Fruit fly (Drosophila melanogaster) whole organism, pupa: ENCODE data around the gene CG10232.

Source experiments
- CG10348 ChIP-seq: fragments of 200-800 bp; sonication (Bioruptor generic); IDR thresholded peaks from 2 replicates; pipeline ENCODE4 v1.3.6; 2022; ENCODE audit warnings: missing biosample characterization, missing genetic modification characterization
- CG13204 ChIP-seq: fragments of 200-800 bp; sonication (Bioruptor generic); optimal IDR thresholded peaks from 2 replicates; lab custom pipeline; 2018; ENCODE audit warnings: missing biosample characterization, mild to moderate bottlenecking, missing genetic modification characterization, moderate library complexity
- CG14655 ChIP-seq: fragments of 200-800 bp; sonication (Bioruptor generic); optimal IDR thresholded peaks from 3 replicates; lab custom pipeline; 2017; ENCODE audit warnings: mild to moderate bottlenecking, missing biosample characterization, missing genetic modification reagents, missing genetic modification characterization
- CG15710 ChIP-seq: fragments of 200-800 bp; sonication (Bioruptor generic); optimal IDR thresholded peaks from 2 replicates; lab custom pipeline; 2018; ENCODE audit warnings: missing biosample characterization, mild to moderate bottlenecking, missing genetic modification characterization, moderate library complexity
- CG34367 ChIP-seq: fragments of 200-800 bp; sonication (Bioruptor generic); optimal IDR thresholded peaks from 2 replicates; lab custom pipeline; 2018; ENCODE audit warnings: missing biosample characterization, mild to moderate bottlenecking, missing genetic modification characterization
- CG8159 ChIP-seq: fragments of 200-800 bp; sonication (Bioruptor generic); optimal IDR thresholded peaks from 3 replicates; lab custom pipeline; 2018; ENCODE audit warnings: missing biosample characterization, mild to moderate bottlenecking, missing genetic modification characterization, moderate library complexity
- D1 ChIP-seq: fragments of 200-800 bp; sonication (Bioruptor generic); optimal IDR thresholded peaks from 2 replicates; lab custom pipeline; 2018; ENCODE audit warnings: missing biosample characterization, mild to moderate bottlenecking, missing genetic modification characterization, moderate library complexity
- EcR ChIP-seq: fragments of 200-800 bp; sonication (Bioruptor generic); optimal IDR thresholded peaks from 3 replicates; lab custom pipeline; 2019; ENCODE audit warnings: missing biosample characterization, missing genetic modification characterization, mild to moderate bottlenecking, moderate library complexity, missing genetic modification reagents
- Pif1A ChIP-seq: fragments of 200-800 bp; sonication (Bioruptor generic); optimal IDR thresholded peaks from 3 replicates; lab custom pipeline; 2016; ENCODE audit warnings: missing biosample characterization, missing genetic modification characterization
- Pif1B ChIP-seq: fragments of 200-800 bp; sonication (Bioruptor generic); optimal IDR thresholded peaks from 3 replicates; lab custom pipeline; 2016; ENCODE audit warnings: missing biosample characterization, missing genetic modification characterization

DNA sequence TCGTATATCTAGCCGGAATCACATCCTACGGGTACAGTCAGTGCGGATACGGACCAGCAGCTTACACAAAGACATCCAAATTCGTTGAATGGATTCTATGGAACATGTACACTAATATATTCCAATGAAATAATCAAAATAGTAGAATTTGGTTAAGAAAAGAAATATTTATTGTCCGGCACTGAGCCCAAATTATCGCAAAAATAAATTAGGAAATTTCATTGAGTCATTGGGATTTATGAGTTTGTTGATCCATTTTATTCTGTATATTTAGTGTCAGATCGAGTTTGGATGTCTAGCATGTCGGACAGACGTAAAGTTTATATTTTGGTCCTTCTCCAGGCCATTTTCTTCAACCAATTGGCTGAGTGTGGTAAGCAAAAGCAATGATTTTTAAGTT, 37.7 kb downstream of the CG10232 start, which contains the start of gene CG18754:
- TF ChIP-seq CG8159 (tag; lab: Kevin White, UChicago), result no peak
- no peak for TF ChIP-seq CG13204 (GFP tag; lab: Kevin White, UChicago)
- no peak for TF ChIP-seq CG15710 (tag; lab: Kevin White, UChicago)
- no peak for TF ChIP-seq EcR
- TF ChIP-seq Pif1A, result no peak
- no peak for TF ChIP-seq CG10348
- no peak for TF ChIP-seq CG34367 (tag; lab: Kevin White, UChicago)
- no peak for TF ChIP-seq CG14655 (GFP tag; lab: Kevin White, UChicago)
- TF ChIP-seq D1 (tag; lab: Kevin White, UChicago), result no peak
- TF ChIP-seq Pif1B (GFP tag; lab: Kevin White, UChicago), result no peak
